Worm (Caenorhabditis elegans) whole organism, mixed stage, embryonic: ENCODE measurements around the gene ZK353.9.

ENCODE experiments used
- blmp-1 ChIP-seq: fragments of 150-350 bp; optimal IDR thresholded peaks from 2 replicates; lab custom pipeline; 2014; ENCODE audit warnings: missing biosample characterization, missing genetic modification characterization
- drap-1 ChIP-seq: fragments of 200-800 bp; sonication (Bioruptor generic); optimal IDR thresholded peaks from 3 replicates; lab custom pipeline; 2018; ENCODE audit warnings: mild to moderate bottlenecking, missing genetic modification characterization, missing compliant biosample characterization
- elt-1 ChIP-seq: sonication (generic microtip); optimal IDR thresholded peaks from 2 replicates; lab custom pipeline; 2017; ENCODE audit warnings: missing genetic modification characterization, mild to moderate bottlenecking, missing compliant biosample characterization, antibody characterized with exemption, moderate library complexity, borderline replicate concordance; ENCODE audit not compliant: insufficient read depth
- elt-3 ChIP-seq: fragments of 150-350 bp; optimal IDR thresholded peaks from 2 replicates; lab custom pipeline; 2014; ENCODE audit warnings: missing biosample characterization, missing genetic modification characterization
- flh-1 ChIP-seq: fragments of 200-800 bp; sonication (Bioruptor generic); optimal IDR thresholded peaks from 2 replicates; lab custom pipeline; 2018; ENCODE audit warnings: mild to moderate bottlenecking, missing genetic modification characterization, moderate library complexity, missing compliant biosample characterization
- ham-2 ChIP-seq: fragments of 200-800 bp; sonication (Bioruptor generic); optimal IDR thresholded peaks from 2 replicates; lab custom pipeline; 2018; ENCODE audit warnings: mild to moderate bottlenecking, missing genetic modification characterization, missing compliant biosample characterization
- lsy-2 ChIP-seq: fragments of 150-350 bp; optimal IDR thresholded peaks from 2 replicates; lab custom pipeline; 2014; ENCODE audit warnings: missing biosample characterization, missing genetic modification characterization
- nhr-237 ChIP-seq: fragments of 150-350 bp; optimal IDR thresholded peaks from 2 replicates; lab custom pipeline; 2014; ENCODE audit warnings: missing biosample characterization, missing genetic modification characterization
- nhr-28 ChIP-seq: fragments of 150-350 bp; optimal IDR thresholded peaks from 2 replicates; lab custom pipeline; 2014; ENCODE audit warnings: missing biosample characterization, missing genetic modification characterization
- nhr-76 ChIP-seq: sonication (generic microtip); optimal IDR thresholded peaks from 2 replicates; lab custom pipeline; 2017; ENCODE audit warnings: missing biosample characterization, missing genetic modification characterization
- pha-4 ChIP-seq: fragments of 150-350 bp; optimal IDR thresholded peaks from 2 replicates; lab custom pipeline; 2018; ENCODE audit warnings: missing biosample characterization, missing genetic modification reagents, missing genetic modification characterization
- ztf-11 ChIP-seq: fragments of 150-350 bp; optimal IDR thresholded peaks from 2 replicates; lab custom pipeline; 2014; ENCODE audit warnings: missing biosample characterization, missing genetic modification characterization

- TF ChIP-seq flh-1 (GFP tag; lab: Kevin White, UChicago) (no peak), ztf-11 (tag; lab: Kevin White, UChicago) (no peak), nhr-76 (no peak), drap-1 (GFP tag; lab: Kevin White, UChicago) (no peak), pha-4 (tag; lab: Kevin White, UChicago) (no peak), elt-3 (tag; lab: Kevin White, UChicago) (no peak), elt-1 (no peak), lsy-2 (no peak), ham-2 (no peak), nhr-237 (tag; lab: Kevin White, UChicago) (no peak), nhr-28 (no peak), blmp-1 (tag; lab: Kevin White, UChicago) (no peak)
Observed at ce11 chrIII:8451181-8451580, 41.9 kb downstream of the ZK353.9 start.
